Fruit fly (Drosophila melanogaster) whole organism, pupa: ENCODE data around the gene CG32091.
A peak's percentile ranks its signal among the peaks of the same experiment; 100 is the strongest.

Experiments
- CG10348 ChIP-seq: fragments of 200-800 bp; sonication (Bioruptor generic); IDR thresholded peaks from 2 replicates; pipeline ENCODE4 v1.3.6; 2022; ENCODE audit warnings: missing biosample characterization, missing genetic modification characterization
- CG12605 ChIP-seq: fragments of 200-800 bp; sonication (Bioruptor generic); IDR thresholded peaks from 2 replicates; pipeline ENCODE4 v1.3.6; 2022; ENCODE audit warnings: missing biosample characterization, missing genetic modification characterization
- CG13204 ChIP-seq: fragments of 200-800 bp; sonication (Bioruptor generic); optimal IDR thresholded peaks from 2 replicates; lab custom pipeline; 2018; ENCODE audit warnings: missing biosample characterization, mild to moderate bottlenecking, missing genetic modification characterization, moderate library complexity
- CG14655 ChIP-seq: fragments of 200-800 bp; sonication (Bioruptor generic); optimal IDR thresholded peaks from 3 replicates; lab custom pipeline; 2017; ENCODE audit warnings: mild to moderate bottlenecking, missing biosample characterization, missing genetic modification reagents, missing genetic modification characterization
- CG15710 ChIP-seq: fragments of 200-800 bp; sonication (Bioruptor generic); optimal IDR thresholded peaks from 2 replicates; lab custom pipeline; 2018; ENCODE audit warnings: missing biosample characterization, mild to moderate bottlenecking, missing genetic modification characterization, moderate library complexity
- CG17806 ChIP-seq: fragments of 200-800 bp; sonication (Bioruptor generic); optimal IDR thresholded peaks from 2 replicates; lab custom pipeline; 2018; ENCODE audit warnings: missing biosample characterization, mild to moderate bottlenecking, missing genetic modification characterization, moderate library complexity
- CG32121 ChIP-seq: fragments of 200-800 bp; sonication (Bioruptor generic); IDR thresholded peaks from 2 replicates; pipeline ENCODE4 v1.3.6; 2022; ENCODE audit warnings: missing biosample characterization, missing genetic modification characterization
- CG34367 ChIP-seq: fragments of 200-800 bp; sonication (Bioruptor generic); optimal IDR thresholded peaks from 2 replicates; lab custom pipeline; 2018; ENCODE audit warnings: missing biosample characterization, mild to moderate bottlenecking, missing genetic modification characterization
- CG4496 ChIP-seq: fragments of 200-800 bp; sonication (Bioruptor generic); IDR thresholded peaks from 3 replicates; pipeline ENCODE4 v1.3.6; 2022; ENCODE audit warnings: missing biosample characterization, missing genetic modification characterization
- CG8159 ChIP-seq: fragments of 200-800 bp; sonication (Bioruptor generic); optimal IDR thresholded peaks from 3 replicates; lab custom pipeline; 2018; ENCODE audit warnings: missing biosample characterization, mild to moderate bottlenecking, missing genetic modification characterization, moderate library complexity
- CG8301 ChIP-seq: fragments of 200-800 bp; sonication (Bioruptor generic); optimal IDR thresholded peaks from 2 replicates; lab custom pipeline; 2018; ENCODE audit warnings: missing biosample characterization, mild to moderate bottlenecking, missing genetic modification characterization
- CG9948 ChIP-seq: fragments of 200-800 bp; sonication (Bioruptor generic); optimal IDR thresholded peaks from 2 replicates; lab custom pipeline; 2018; ENCODE audit warnings: missing biosample characterization, mild to moderate bottlenecking, missing genetic modification characterization, moderate library complexity
- D1 ChIP-seq: fragments of 200-800 bp; sonication (Bioruptor generic); optimal IDR thresholded peaks from 2 replicates; lab custom pipeline; 2018; ENCODE audit warnings: missing biosample characterization, mild to moderate bottlenecking, missing genetic modification characterization, moderate library complexity
- EcR ChIP-seq: fragments of 200-800 bp; sonication (Bioruptor generic); optimal IDR thresholded peaks from 3 replicates; lab custom pipeline; 2019; ENCODE audit warnings: missing biosample characterization, missing genetic modification characterization, mild to moderate bottlenecking, moderate library complexity, missing genetic modification reagents
- Ets98B ChIP-seq: fragments of 200-800 bp; sonication (Bioruptor generic); IDR thresholded peaks from 2 replicates; pipeline ENCODE4 v1.3.6; 2022; ENCODE audit warnings: missing biosample characterization, missing genetic modification characterization
- Pif1A ChIP-seq: fragments of 200-800 bp; sonication (Bioruptor generic); optimal IDR thresholded peaks from 3 replicates; lab custom pipeline; 2016; ENCODE audit warnings: missing biosample characterization, missing genetic modification characterization
- Pif1B ChIP-seq: fragments of 200-800 bp; sonication (Bioruptor generic); optimal IDR thresholded peaks from 3 replicates; lab custom pipeline; 2016; ENCODE audit warnings: missing biosample characterization, missing genetic modification characterization
- Snoo ChIP-seq: fragments of 200-800 bp; sonication (Bioruptor generic); optimal IDR thresholded peaks from 3 replicates; lab custom pipeline; 2017; ENCODE audit warnings: missing biosample characterization, mild to moderate bottlenecking, missing genetic modification characterization, inconsistent platforms
- fd96Ca ChIP-seq: fragments of 200-800 bp; sonication (Bioruptor generic); IDR thresholded peaks from 3 replicates; pipeline ENCODE4 v1.3.6; 2022; ENCODE audit warnings: missing biosample characterization, missing genetic modification characterization
- gl ChIP-seq: fragments of 200-800 bp; sonication (Bioruptor generic); optimal IDR thresholded peaks from 2 replicates; lab custom pipeline; 2018; ENCODE audit warnings: missing biosample characterization, mild to moderate bottlenecking, missing genetic modification characterization
- rn ChIP-seq: fragments of 200-800 bp; sonication (Bioruptor generic); IDR thresholded peaks from 2 replicates; pipeline ENCODE4 v1.3.6; 2022; ENCODE audit warnings: missing biosample characterization, missing genetic modification characterization

Gene CG32091

dm6 chr3L:11622750-11623149, 8.4 kb upstream of the CG32091 start:
- TF ChIP-seq CG14655 (GFP tag; lab: Kevin White, UChicago) (no peak), CG8301 (tag; lab: Kevin White, UChicago) (no peak), Pif1B (no peak), CG13204 (no peak)

- TF ChIP-seq Snoo (peak; percentile 1), CG15710 (tag; lab: Kevin White, UChicago) (peak; percentile 8), Ets98B (GFP tag; lab: Robert Waterston, UW) (peak; percentile 34; the same call in 1 of the 2 replicates), CG8301 (tag; lab: Kevin White, UChicago) (no peak), rn (GFP tag; lab: Robert Waterston, UW) (no peak), CG9948 (tag; lab: Kevin White, UChicago) (no peak), CG12605 (GFP tag; lab: Robert Waterston, UW) (no peak), CG34367 (tag; lab: Kevin White, UChicago) (no peak), Pif1A (peak; percentile 15), EcR (peak; percentile 44), CG10348 (no peak), CG32121 (GFP tag; lab: Robert Waterston, UW) (no peak), CG4496 (peak; percentile 58; the same call in 1 of the 3 replicates), Pif1B (peak; percentile 36)
Measured at dm6 chr3L:11623245-11623883, 7.8 kb upstream of the CG32091 start.

- no peak for TF ChIP-seq CG15710 (tag; lab: Kevin White, UChicago)
- TF ChIP-seq Pif1B = no peak
- TF ChIP-seq CG17806 (tag; lab: Kevin White, UChicago) = no peak
- TF ChIP-seq CG12605 (GFP tag; lab: Robert Waterston, UW) = no peak
- no peak for TF ChIP-seq CG8159 (tag; lab: Kevin White, UChicago)
- TF ChIP-seq EcR = no peak
- TF ChIP-seq gl = no peak
- no peak for TF ChIP-seq Pif1A
- TF ChIP-seq Ets98B (GFP tag; lab: Robert Waterston, UW) = no peak
- TF ChIP-seq CG10348 = no peak
- no peak for TF ChIP-seq CG13204
- TF ChIP-seq CG34367 (tag; lab: Kevin White, UChicago) = no peak
- no peak for TF ChIP-seq CG32121 (GFP tag; lab: Robert Waterston, UW)
- no peak for TF ChIP-seq D1
- no peak for TF ChIP-seq CG9948 (tag; lab: Kevin White, UChicago)
Measured at dm6 chr3L:11624281-11624680, 6.9 kb upstream of the CG32091 start, which contains the start of gene Akr1B. TSS of gene Akr1B (minus strand) at chr3L:11624381.

- TF ChIP-seq CG14655 (GFP tag; lab: Kevin White, UChicago) (no peak), CG4496 (no peak), EcR (no peak), gl (no peak), CG12605 (GFP tag; lab: Robert Waterston, UW) (no peak), Pif1A (no peak), CG8159 (tag; lab: Kevin White, UChicago) (no peak), CG17806 (tag; lab: Kevin White, UChicago) (no peak), Snoo (no peak), CG13204 (no peak)
Measured at dm6 chr3L:11625634-11626175, 5.5 kb upstream of the CG32091 start, which contains the start of gene CG6083. TSS of gene CG6083 (minus strand) at chr3L:11626125.

dm6 chr3L:11626229-11626826, 4.9 kb upstream of the CG32091 start, which contains the start of gene PCID2:
TSS of gene PCID2 (plus strand) at chr3L:11626441.
- no peak for TF ChIP-seq rn (GFP tag; lab: Robert Waterston, UW)
- no peak for TF ChIP-seq CG10348
- no peak for TF ChIP-seq CG8159 (tag; lab: Kevin White, UChicago)
- no peak for TF ChIP-seq CG4496

dm6 chr3L:11627819-11628483, 3.2 kb upstream of the CG32091 start, which contains the start of gene Apt1:
TSS of gene Apt1 (plus strand) at chr3L:11628037.
- peak; percentile 52; the same call in 2 of the 3 replicates for TF ChIP-seq CG4496
- no peak for TF ChIP-seq D1
- no peak for TF ChIP-seq CG15710 (tag; lab: Kevin White, UChicago)
- TF ChIP-seq CG34367 (tag; lab: Kevin White, UChicago) = no peak

dm6 chr3L:11630684-11631083, 508 bp upstream of the CG32091 start:
- TF ChIP-seq Pif1A (no peak), CG14655 (GFP tag; lab: Kevin White, UChicago) (no peak), fd96Ca (GFP tag; lab: Robert Waterston, UW) (no peak), CG12605 (GFP tag; lab: Robert Waterston, UW) (no peak), CG8301 (tag; lab: Kevin White, UChicago) (no peak), Snoo (no peak), CG32121 (GFP tag; lab: Robert Waterston, UW) (no peak), EcR (no peak), CG8159 (tag; lab: Kevin White, UChicago) (no peak), CG34367 (tag; lab: Kevin White, UChicago) (no peak), CG9948 (tag; lab: Kevin White, UChicago) (no peak), rn (GFP tag; lab: Robert Waterston, UW) (no peak), gl (no peak), Pif1B (no peak), CG17806 (tag; lab: Kevin White, UChicago) (no peak), CG13204 (no peak)
